Fruit fly (Drosophila melanogaster): ENCODE data around the gene MstProx.

Gene MstProx

dm6 chr3R:7330695-7331094, 38.4 kb downstream of the MstProx start:
- no peak for TF ChIP-seq Rel (GFP tag; optimal IDR thresholded peaks at IDR 0.05)
- TF ChIP-seq Rel (tag; optimal IDR thresholded peaks at IDR 0.05), result no peak
- no peak for TF ChIP-seq fru (GFP tag; optimal IDR thresholded peaks at IDR 0.05)
- TF ChIP-seq dl (GFP tag; optimal IDR thresholded peaks at IDR 0.05; ENCODE audit: insufficient read depth in 1 of 2, partially characterized antibody in 2 of 2), result no peak
- no peak for TF ChIP-seq Jra (GFP tag; optimal IDR thresholded peaks at IDR 0.05)
- no peak for TF ChIP-seq h (GFP tag; optimal IDR thresholded peaks at IDR 0.05)
- TF ChIP-seq CrebA (GFP tag; optimal IDR thresholded peaks at IDR 0.05; ENCODE audit: borderline replicate concordance), result no peak
- TF ChIP-seq CG32264 (GFP tag; optimal IDR thresholded peaks at IDR 0.05), result no peak
- TF ChIP-seq sage (GFP tag; optimal IDR thresholded peaks at IDR 0.05), result no peak
- TF ChIP-seq CG9705 (GFP tag; optimal IDR thresholded peaks at IDR 0.05), result no peak
- no peak for TF ChIP-seq GATAd (GFP tag; optimal IDR thresholded peaks at IDR 0.05)

DNA sequence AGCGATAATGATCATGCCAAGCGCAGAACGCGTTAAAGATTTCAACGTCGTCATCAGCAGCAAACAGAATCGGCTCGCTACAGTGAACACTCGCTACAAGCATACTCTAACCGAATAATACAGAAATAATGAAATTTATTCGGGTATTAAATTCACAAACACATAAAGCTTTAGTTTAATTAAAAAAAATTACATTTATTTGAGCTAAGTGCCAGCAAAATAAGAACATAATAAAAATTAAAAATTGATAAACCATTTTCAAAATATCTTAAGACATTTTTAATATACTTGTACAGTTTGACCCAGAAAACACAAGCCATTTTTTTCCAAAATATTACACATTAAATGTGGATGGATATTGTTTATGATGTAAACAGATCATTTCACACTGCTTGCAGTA, 42.9 kb downstream of the MstProx start:
- TF ChIP-seq br (GFP tag; optimal IDR thresholded peaks at IDR 0.05) (no peak), dl (GFP tag; optimal IDR thresholded peaks at IDR 0.05; ENCODE audit: insufficient read depth in 1 of 2, partially characterized antibody in 2 of 2) (no peak), Hr83 (GFP tag; optimal IDR thresholded peaks at IDR 0.05; ENCODE audit: poor library complexity, severe bottlenecking) (no peak), Dfd (GFP tag; optimal IDR thresholded peaks at IDR 0.05) (no peak), GATAd (GFP tag; optimal IDR thresholded peaks at IDR 0.05) (no peak), Myc (optimal IDR thresholded peaks at IDR 0.05) (no peak), Abd-B (GFP tag; optimal IDR thresholded peaks at IDR 0.05) (no peak), rgr (GFP tag; optimal IDR thresholded peaks at IDR 0.05) (no peak), Hnf4 (GFP tag; optimal IDR thresholded peaks at IDR 0.05) (no peak), Sp1 (GFP tag; optimal IDR thresholded peaks at IDR 0.05) (peak; percentile 32), ey (GFP tag; optimal IDR thresholded peaks at IDR 0.05) (peak; percentile 22), Jra (GFP tag; optimal IDR thresholded peaks at IDR 0.05) (no peak), Hr78 (GFP tag; optimal IDR thresholded peaks at IDR 0.05) (no peak), usp (GFP tag; optimal IDR thresholded peaks at IDR 0.05) (no peak), CG9705 (GFP tag; optimal IDR thresholded peaks at IDR 0.05) (no peak), CrebA (GFP tag; optimal IDR thresholded peaks at IDR 0.05; ENCODE audit: borderline replicate concordance) (no peak), sv (GFP tag; optimal IDR thresholded peaks at IDR 0.05) (no peak), CG32264 (GFP tag; optimal IDR thresholded peaks at IDR 0.05) (no peak), tai (GFP tag; optimal IDR thresholded peaks at IDR 0.05) (no peak), dsf (GFP tag; optimal IDR thresholded peaks at IDR 0.05; ENCODE audit: borderline replicate concordance) (no peak), Vsx2 (GFP tag; optimal IDR thresholded peaks at IDR 0.05; ENCODE audit: partially characterized antibody) (no peak), jim (GFP tag; optimal IDR thresholded peaks at IDR 0.05) (no peak), psq (GFP tag; optimal IDR thresholded peaks at IDR 0.05) (peak; percentile 57), h (GFP tag; optimal IDR thresholded peaks at IDR 0.05) (peak; percentile 10), fru (GFP tag; optimal IDR thresholded peaks at IDR 0.05) (no peak), sage (GFP tag; optimal IDR thresholded peaks at IDR 0.05) (no peak), pan (optimal IDR thresholded peaks at IDR 0.05) (no peak), Dif (GFP tag; optimal IDR thresholded peaks at IDR 0.05; ENCODE audit: partially characterized antibody) (no peak), dmrt93B (GFP tag; optimal IDR thresholded peaks at IDR 0.05) (peak; percentile 22), Mio (GFP tag; optimal IDR thresholded peaks at IDR 0.05) (no peak), lola (GFP tag; optimal IDR thresholded peaks at IDR 0.05) (no peak), foxo (GFP tag; optimal IDR thresholded peaks at IDR 0.05) (no peak), woc (GFP tag; optimal IDR thresholded peaks at IDR 0.05) (peak; percentile 25), Rel (GFP tag; optimal IDR thresholded peaks at IDR 0.05) (no peak), Rel (tag; optimal IDR thresholded peaks at IDR 0.05) (no peak), OdsH (GFP tag; optimal IDR thresholded peaks at IDR 0.05) (peak; percentile 44), HLH106 (tag; optimal IDR thresholded peaks at IDR 0.05) (peak; percentile 42), brk (GFP tag; optimal IDR thresholded peaks at IDR 0.05) (no peak), N (GFP tag; optimal IDR thresholded peaks at IDR 0.05) (no peak)

- TF ChIP-seq CrebA (GFP tag; optimal IDR thresholded peaks at IDR 0.05; ENCODE audit: borderline replicate concordance) (peak; percentile 76), psq (GFP tag; optimal IDR thresholded peaks at IDR 0.05) (peak; percentile 50), lola (GFP tag; optimal IDR thresholded peaks at IDR 0.05) (no peak), sv (GFP tag; optimal IDR thresholded peaks at IDR 0.05) (no peak), Rel (GFP tag; optimal IDR thresholded peaks at IDR 0.05) (peak; percentile 51), Rel (tag; optimal IDR thresholded peaks at IDR 0.05) (no peak), woc (GFP tag; optimal IDR thresholded peaks at IDR 0.05) (peak; percentile 8), Sp1 (GFP tag; optimal IDR thresholded peaks at IDR 0.05) (peak; percentile 52), Dif (GFP tag; optimal IDR thresholded peaks at IDR 0.05; ENCODE audit: partially characterized antibody) (no peak)
Measured at dm6 chr3R:7322549-7322948, 46.6 kb downstream of the MstProx start.
